Worm (Caenorhabditis elegans): ENCODE measurements around the gene F14H8.8.

The F14H8.8 gene

DNA sequence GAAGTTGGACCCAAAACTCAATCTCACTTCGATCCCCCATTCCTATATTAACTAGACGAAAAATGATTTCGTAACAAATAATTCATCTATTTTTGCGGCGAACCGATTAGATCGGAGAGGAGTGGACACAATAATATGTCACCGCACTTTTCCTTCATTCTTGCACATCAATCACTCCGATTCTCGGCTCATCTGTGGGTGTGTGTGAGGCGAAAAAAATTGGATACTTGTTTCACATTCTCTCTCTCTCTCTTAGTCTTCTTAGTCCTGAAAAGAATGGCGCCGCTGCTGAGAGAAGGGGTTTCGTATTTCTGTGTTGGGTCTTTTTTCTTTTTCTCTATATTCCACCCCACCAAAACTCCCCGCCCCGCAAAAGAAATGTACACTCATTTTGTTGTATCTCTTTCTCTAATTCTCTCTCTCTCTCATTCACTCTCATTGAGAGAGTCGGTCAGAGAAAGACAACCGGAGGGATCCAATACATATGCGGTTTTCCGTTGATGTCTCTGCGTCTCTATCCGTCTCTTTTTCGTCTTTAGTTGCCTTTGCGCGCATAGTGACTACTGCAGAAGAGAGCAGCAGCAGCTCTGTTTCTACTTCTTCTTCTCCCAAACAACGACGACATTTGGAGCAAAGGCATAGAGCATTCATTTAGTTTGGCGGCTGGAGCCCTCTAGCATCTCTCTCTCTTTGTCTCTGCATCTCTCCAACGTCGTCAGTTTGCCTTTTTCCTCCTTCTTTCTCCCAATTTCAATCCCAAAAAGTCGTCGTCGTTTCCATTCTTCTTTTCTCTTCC, 41.9 kb downstream of the F14H8.8 start, which contains the start of gene unc-76 (continued):
- peak; percentile 55 for TF ChIP-seq nhr-28 (tag; optimal IDR thresholded peaks at IDR 0.05)
- peak; percentile 78 for TF ChIP-seq F37D6.2 (tag; optimal IDR thresholded peaks at IDR 0.05)
- no peak for TF ChIP-seq ztf-11 (tag; optimal IDR thresholded peaks at IDR 0.05)
- 0 out of 2 replicates have a peak, but pooled peaks have one; percentile 32 for TF ChIP-seq arid-1 (GFP tag; conservative IDR thresholded peaks at IDR 0.05)
- TF ChIP-seq daf-16 (GFP tag; optimal IDR thresholded peaks at IDR 0.05) = peak in 1 of 2 experiments; percentile 23
- peak; percentile 8 for TF ChIP-seq daf-16 (tag; optimal IDR thresholded peaks at IDR 0.05)
- TF ChIP-seq dmd-6 (GFP tag; IDR thresholded peaks at IDR 0.05) = peak; percentile 38; the same call in 1 of the 2 replicates
- TF ChIP-seq mdl-1 (tag; optimal IDR thresholded peaks at IDR 0.05) = peak; percentile 2 to 31
- TF ChIP-seq mep-1 (tag; optimal IDR thresholded peaks at IDR 0.05) = peak; percentile 90
- peak; percentile 72 for TF ChIP-seq ctbp-1 (GFP tag; IDR thresholded peaks at IDR 0.05)
- TF ChIP-seq pha-4 (GFP tag; IDR thresholded peaks at IDR 0.05) = peak; percentile 23; the same call in 1 of the 2 replicates
- peak; percentile 20 for TF ChIP-seq pha-4 (tag; optimal IDR thresholded peaks at IDR 0.05)
- TF ChIP-seq zip-2 (tag; optimal IDR thresholded peaks at IDR 0.05) = no peak
- TF ChIP-seq ZK337.2 (GFP tag; IDR thresholded peaks at IDR 0.05) = no peak
- TF ChIP-seq hif-1 (tag; optimal IDR thresholded peaks at IDR 0.05) = peak in 1 of 2 experiments; percentile 47
- TF ChIP-seq hlh-30 (tag; optimal IDR thresholded peaks at IDR 0.05; ENCODE audit: insufficient read depth) = peak; percentile 48
- peak; percentile 87 for TF ChIP-seq nhr-6 (tag; optimal IDR thresholded peaks at IDR 0.05)

DNA sequence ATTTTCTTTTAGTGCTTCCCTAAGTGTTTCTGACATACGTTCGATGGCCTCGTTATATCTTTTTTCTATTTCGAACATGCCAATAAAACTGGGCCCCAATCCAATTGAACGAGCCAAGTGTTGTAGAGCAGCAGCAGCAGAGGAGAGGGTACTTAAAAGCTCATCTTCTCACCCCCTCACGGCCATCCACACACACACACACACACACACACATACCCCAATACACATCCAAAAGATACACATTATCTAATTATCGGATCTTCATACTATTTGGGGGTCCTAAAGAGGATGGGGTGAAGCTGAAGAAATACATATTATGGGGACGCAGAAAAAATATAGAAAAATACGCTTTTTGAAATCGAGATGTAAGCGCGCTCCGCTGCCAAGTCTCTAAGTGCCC, 43.5 kb downstream of the F14H8.8 start:
- TF ChIP-seq aha-1 (tag) = peak; percentile 71
- no peak for TF ChIP-seq nhr-42 (GFP tag; IDR thresholded peaks at IDR 0.05)
- TF ChIP-seq unc-62 (GFP tag; optimal IDR thresholded peaks at IDR 0.05 in 1 of 2) = no peak
- TF ChIP-seq unc-62 (tag; optimal IDR thresholded peaks at IDR 0.05) = no peak

DNA sequence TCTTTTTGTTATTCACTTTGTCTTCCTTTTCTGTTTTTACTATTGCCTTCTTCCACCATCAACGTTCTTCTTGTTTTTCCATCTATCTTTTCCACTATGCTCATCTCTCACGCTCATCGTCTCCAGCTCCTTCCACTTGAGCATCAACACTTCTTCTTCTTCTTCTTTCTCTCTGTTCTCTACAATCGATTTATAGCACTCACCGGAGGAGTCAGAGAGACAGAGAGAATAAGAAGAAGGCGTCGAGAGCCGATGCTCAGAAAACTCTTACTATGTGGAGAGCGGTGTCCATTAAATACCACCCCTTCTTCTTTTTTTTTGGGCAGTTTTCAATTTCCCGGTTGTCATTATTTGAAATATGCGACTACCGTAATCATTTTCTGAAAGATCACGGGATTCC, 45.6 kb downstream of the F14H8.8 start:
- no peak for TF ChIP-seq hlh-11 (tag; optimal IDR thresholded peaks at IDR 0.05)
- no peak for TF ChIP-seq skn-1 (tag; optimal IDR thresholded peaks at IDR 0.05)
- TF ChIP-seq lsy-2 (tag; optimal IDR thresholded peaks at IDR 0.05) = peak in 1 of 2 experiments; percentile 32
- TF ChIP-seq unc-62 (GFP tag; optimal IDR thresholded peaks at IDR 0.05 in 1 of 2) = peak in 1 of 2 experiments; percentile 25
- TF ChIP-seq unc-62 (tag; optimal IDR thresholded peaks at IDR 0.05) = no peak
- TF ChIP-seq hmg-1.1 (GFP tag; IDR thresholded peaks at IDR 0.05) = peak; percentile 65
- peak; percentile 80 for TF ChIP-seq aha-1 (tag)
- peak; percentile 10 for TF ChIP-seq mes-2 (tag; optimal IDR thresholded peaks at IDR 0.05; ENCODE audit: poor library complexity, severe bottlenecking)
- peak; percentile 35 for TF ChIP-seq ceh-28 (tag; optimal IDR thresholded peaks at IDR 0.05)
- peak; percentile 43 for TF ChIP-seq rbr-2 (tag; optimal IDR thresholded peaks at IDR 0.05)
- peak; percentile 82 for TF ChIP-seq fkh-10 (GFP tag; optimal IDR thresholded peaks at IDR 0.05)
- TF ChIP-seq snpc-1.2 (GFP tag; IDR thresholded peaks at IDR 0.05) = no peak
- no peak for TF ChIP-seq duxl-1 (tag; optimal IDR thresholded peaks at IDR 0.05; ENCODE audit: poor library complexity)

DNA sequence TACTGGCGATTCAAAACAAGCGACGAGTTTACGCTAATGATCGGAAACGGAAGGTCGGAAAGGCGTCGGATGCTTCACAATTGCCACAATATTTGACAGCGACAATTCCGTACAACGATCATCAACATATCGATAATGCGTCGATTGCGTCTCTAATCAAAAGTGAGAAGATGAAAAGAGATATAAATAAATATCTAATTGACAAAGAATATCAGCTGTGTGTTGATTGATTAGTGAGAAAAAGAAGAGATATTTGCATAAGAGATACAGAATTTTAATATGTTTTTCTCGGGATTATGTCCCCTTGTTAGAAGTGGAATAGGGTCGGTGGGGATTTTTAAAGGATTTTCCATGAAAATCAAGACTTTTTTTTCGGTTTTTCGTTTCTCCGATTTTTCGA, 49.3 kb downstream of the F14H8.8 start:
- no peak for TF ChIP-seq pqm-1 (tag; optimal IDR thresholded peaks at IDR 0.05)
- no peak for TF ChIP-seq unc-39 (tag; optimal IDR thresholded peaks at IDR 0.05)
- no peak for TF ChIP-seq php-3 (GFP tag; IDR thresholded peaks at IDR 0.05)
- TF ChIP-seq lin-1 (GFP tag; IDR thresholded peaks at IDR 0.05) = no peak
- TF ChIP-seq lir-3 (tag; optimal IDR thresholded peaks at IDR 0.05) = no peak
- TF ChIP-seq rbr-2 (tag; optimal IDR thresholded peaks at IDR 0.05) = no peak
- no peak for TF ChIP-seq Y105C5A.15 (GFP tag; IDR thresholded peaks at IDR 0.05)
- TF ChIP-seq vab-7 (GFP tag; IDR thresholded peaks at IDR 0.05) = no peak
- TF ChIP-seq ceh-62 (tag; optimal IDR thresholded peaks at IDR 0.05) = no peak
- no peak for TF ChIP-seq zfp-3 (GFP tag; conservative IDR thresholded peaks at IDR 0.05)
- no peak for TF ChIP-seq zag-1 (tag; optimal IDR thresholded peaks at IDR 0.05)
- TF ChIP-seq lin-38 (GFP tag; IDR thresholded peaks at IDR 0.05) = no peak
- TF ChIP-seq Y75B8A.6 (GFP tag; IDR thresholded peaks at IDR 0.05) = no peak
- no peak for TF ChIP-seq zfp-2 (tag; optimal IDR thresholded peaks at IDR 0.05)
- no peak for TF ChIP-seq gei-8 (GFP tag; optimal IDR thresholded peaks at IDR 0.05)
- TF ChIP-seq hmg-1.1 (GFP tag; IDR thresholded peaks at IDR 0.05) = no peak
- TF ChIP-seq pha-4 (GFP tag; IDR thresholded peaks at IDR 0.05) = no peak
- no peak for TF ChIP-seq pha-4 (tag; optimal IDR thresholded peaks at IDR 0.05)
